Fruit fly (Drosophila melanogaster): Measurements from ENCODE around the gene Edem2.

DNA sequence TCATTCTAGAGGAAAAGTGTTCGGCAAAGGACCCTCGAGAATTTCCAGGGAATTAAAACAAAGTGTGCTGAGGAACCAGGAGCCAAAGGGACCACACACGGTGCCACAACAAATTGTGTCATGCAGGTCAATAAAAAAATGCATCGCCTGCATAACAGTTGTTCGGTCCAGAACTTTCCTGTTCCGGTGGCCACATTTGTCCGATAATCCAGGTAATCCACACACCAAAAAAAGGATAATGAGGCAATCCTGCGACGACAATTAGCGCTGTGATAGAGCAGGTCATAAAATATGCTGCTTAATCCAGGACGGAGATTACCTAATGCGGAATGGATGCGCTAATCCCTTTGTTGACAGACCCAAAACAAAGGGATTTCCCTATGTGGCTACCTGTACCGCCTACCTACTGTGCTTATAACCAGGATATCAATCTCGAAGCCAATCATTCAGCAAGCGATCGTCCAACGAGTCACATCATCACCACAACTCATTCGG lies 37.4 kb downstream of the Edem2 start, which contains the start of gene CG16815:
- TF ChIP-seq CG6254 (GFP tag; optimal IDR thresholded peaks at IDR 0.05): no peak
- no peak for TF ChIP-seq fd96Cb (tag; optimal IDR thresholded peaks at IDR 0.05)
- TF ChIP-seq CG11560 (tag; IDR thresholded peaks at IDR 0.05): no peak
- no peak for TF ChIP-seq wek (GFP tag; optimal IDR thresholded peaks at IDR 0.05)
- TF ChIP-seq NFAT (GFP tag; IDR thresholded peaks at IDR 0.05): no peak
